Worm (Caenorhabditis elegans) whole organism, L4 larva: ENCODE data around the gene Y17G7B.17.
A peak's percentile ranks its signal among the peaks of the same experiment; 100 is the strongest.

Experiments
- aha-1 ChIP-seq: fragments of 150-350 bp; peaks from one replicate; lab custom pipeline; 2014; ENCODE audit warnings: missing biosample characterization, missing genetic modification characterization
- dpl-1 ChIP-seq: fragments of 150-350 bp; optimal IDR thresholded peaks from 2 replicates; lab custom pipeline; 2014; ENCODE audit warnings: missing biosample characterization, missing genetic modification reagents, missing genetic modification characterization
- dve-1 ChIP-seq: sonication (generic microtip); optimal IDR thresholded peaks from 2 replicates; lab custom pipeline; 2017; ENCODE audit warnings: antibody characterized with exemption, mild to moderate bottlenecking, missing genetic modification characterization, missing compliant biosample characterization; ENCODE audit not compliant: insufficient read depth
- mdl-1 ChIP-seq, 2 experiments: fragments of 150-350 bp in 1 of 2; sonication (generic microtip) in 1 of 2; optimal IDR thresholded peaks; 2 replicates each; lab custom pipeline; 2014 to 2017; ENCODE audit warnings: missing biosample characterization in 2 of 2, missing genetic modification characterization in 2 of 2
- mep-1 ChIP-seq: fragments of 150-350 bp; sonication (generic microtip); optimal IDR thresholded peaks from 3 replicates; lab custom pipeline; 2014; ENCODE audit warnings: missing biosample characterization, missing genetic modification characterization
- nhr-6 ChIP-seq: fragments of 150-350 bp; optimal IDR thresholded peaks from 2 replicates; lab custom pipeline; 2014; ENCODE audit warnings: missing biosample characterization, missing genetic modification characterization
- nhr-76 ChIP-seq: fragments of 150-350 bp; optimal IDR thresholded peaks from 2 replicates; lab custom pipeline; 2014; ENCODE audit warnings: missing biosample characterization, missing genetic modification characterization
- snpc-4 ChIP-seq: fragments of 150-350 bp; optimal IDR thresholded peaks from 2 replicates; lab custom pipeline; 2014; ENCODE audit warnings: missing biosample characterization, missing genetic modification characterization

DNA sequence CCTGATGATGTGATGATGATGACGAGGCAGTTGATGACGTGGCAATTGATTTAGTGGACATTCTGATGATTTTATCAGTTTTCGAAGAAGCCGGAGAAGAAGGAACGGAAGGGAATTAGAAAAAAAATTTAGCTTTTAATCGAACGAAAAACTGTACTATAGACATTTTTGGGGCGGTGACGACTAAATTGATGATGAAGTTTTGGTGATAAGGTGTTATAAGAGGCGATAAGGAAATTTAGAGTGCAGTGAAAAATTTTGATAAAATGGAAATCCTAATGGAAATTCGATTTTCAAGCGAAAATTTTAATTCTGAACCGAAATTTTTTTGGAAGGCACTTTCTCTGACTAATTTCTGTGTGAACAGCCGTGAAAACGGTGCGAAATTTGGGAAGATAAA lies 19.8 kb downstream of the Y17G7B.17 start:
- no peak for TF ChIP-seq mep-1 (tag; lab: Kevin White, UChicago)
- no peak for TF ChIP-seq snpc-4 (tag; lab: Kevin White, UChicago)
- no peak for TF ChIP-seq nhr-6 (tag; lab: Kevin White, UChicago)
- TF ChIP-seq dve-1 (tag; lab: Kevin White, UChicago) = peak; percentile 47
- TF ChIP-seq nhr-76 = no peak
- no peak for TF ChIP-seq aha-1
- no peak for TF ChIP-seq mdl-1 (tag; optimal IDR thresholded peaks at IDR 0.05; lab: Kevin White, UChicago)
- no peak for TF ChIP-seq dpl-1 (GFP tag; lab: Kevin White, UChicago)
